Worm (Caenorhabditis elegans): ENCODE measurements around the gene srsx-28.

DNA sequence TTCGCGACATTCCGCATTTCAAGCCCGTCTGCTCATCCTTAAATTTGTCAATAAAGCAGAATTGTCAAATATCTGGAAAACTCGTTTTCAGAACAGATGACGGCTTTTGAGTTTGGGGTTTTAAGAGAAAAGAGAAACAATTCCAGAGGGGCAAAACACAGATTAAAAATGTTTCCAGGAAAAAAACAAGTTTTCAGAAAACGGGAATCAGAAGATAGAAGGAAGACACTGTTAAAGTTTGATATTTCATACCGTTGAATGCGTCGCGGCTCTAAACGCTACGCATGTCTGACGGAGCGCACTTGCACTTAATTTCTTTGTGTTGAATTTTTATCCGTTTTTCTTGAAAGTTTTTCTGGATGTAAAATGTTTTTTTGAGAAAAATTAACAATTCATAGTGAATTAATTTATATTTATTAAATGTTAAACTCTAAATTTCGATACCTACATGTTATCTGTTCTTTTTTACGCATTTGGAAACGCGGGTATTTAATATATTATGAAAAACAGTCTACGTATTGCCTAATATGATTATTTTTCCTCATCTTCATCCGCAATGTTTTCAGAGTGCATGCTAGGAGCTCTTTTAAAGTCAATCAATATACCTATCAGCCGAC lies 18.2 kb upstream of the srsx-28 start, which contains the start of the genes C08B6.18, wdr-20 and C08B6.8:
- no peak for TF ChIP-seq ama-1 (optimal IDR thresholded peaks at IDR 0.05)
- no peak for TF ChIP-seq flt-1 (GFP tag; IDR thresholded peaks at IDR 0.05)
- TF ChIP-seq tbx-37 (GFP tag; conservative IDR thresholded peaks at IDR 0.05): no peak
- no peak for TF ChIP-seq tra-4 (tag; optimal IDR thresholded peaks at IDR 0.05)
- no peak for TF ChIP-seq ceh-36 (tag; optimal IDR thresholded peaks at IDR 0.05)
- TF ChIP-seq tbx-11 (GFP tag; IDR thresholded peaks at IDR 0.05): no peak
- TF ChIP-seq hmbx-1 (tag; optimal IDR thresholded peaks at IDR 0.05): no peak
- TF ChIP-seq pes-1 (GFP tag; IDR thresholded peaks at IDR 0.05): no peak
- TF ChIP-seq scrt-1 (GFP tag; IDR thresholded peaks at IDR 0.05): no peak
- no peak for TF ChIP-seq sea-1 (GFP tag; conservative IDR thresholded peaks at IDR 0.05)
- no peak for TF ChIP-seq ets-7 (tag; optimal IDR thresholded peaks at IDR 0.05)
- TF ChIP-seq B0310.2 (tag; optimal IDR thresholded peaks at IDR 0.05): no peak

Measured in whole organism, early embryonic.